Fruit fly (Drosophila melanogaster) whole organism, embryonic: ENCODE results near the gene mRpL30.

ENCODE experiments used
- Abd-B ChIP-seq: fragments of 200-800 bp; sonication (Bioruptor generic); optimal IDR thresholded peaks from 2 replicates; lab custom pipeline; 2018; ENCODE audit warnings: missing biosample characterization, mild to moderate bottlenecking, missing genetic modification characterization, moderate library complexity
- Adf1 ChIP-seq: fragments of 200-800 bp; sonication (Bioruptor generic); IDR thresholded peaks from 2 replicates; pipeline ENCODE4 v1.3.6; 2022; ENCODE audit warnings: missing biosample characterization, missing genetic modification characterization
- Aef1 ChIP-seq: fragments of 200-800 bp; sonication (Bioruptor generic); IDR thresholded peaks from 3 replicates; pipeline ENCODE4 v1.3.6; 2022; ENCODE audit warnings: missing biosample characterization, missing genetic modification characterization
- Atf3 ChIP-seq: fragments of 200-800 bp; sonication (Bioruptor generic); optimal IDR thresholded peaks from 3 replicates; lab custom pipeline; 2016; ENCODE audit warnings: missing biosample characterization, missing genetic modification characterization
- CG12299 ChIP-seq: fragments of 200-800 bp; sonication (Bioruptor generic); optimal IDR thresholded peaks from 2 replicates; lab custom pipeline; 2018; ENCODE audit warnings: missing biosample characterization, mild to moderate bottlenecking, missing genetic modification characterization
- CG12769 ChIP-seq: fragments of 200-800 bp; sonication (Bioruptor generic); optimal IDR thresholded peaks from 2 replicates; lab custom pipeline; 2019; ENCODE audit warnings: missing biosample characterization, mild to moderate bottlenecking, missing genetic modification characterization, moderate library complexity
- CG15601 ChIP-seq: fragments of 200-800 bp; sonication (Bioruptor generic); optimal IDR thresholded peaks from 3 replicates; lab custom pipeline; 2019; ENCODE audit warnings: missing biosample characterization, mild to moderate bottlenecking, missing genetic modification characterization, moderate library complexity
- CG17359 ChIP-seq: fragments of 200-800 bp; sonication (Bioruptor generic); optimal IDR thresholded peaks from 3 replicates; lab custom pipeline; 2018; ENCODE audit warnings: missing biosample characterization, mild to moderate bottlenecking, missing genetic modification characterization, moderate library complexity
- CG2875 ChIP-seq: fragments of 200-800 bp; sonication (Bioruptor generic); optimal IDR thresholded peaks from 2 replicates; lab custom pipeline; 2017; ENCODE audit warnings: missing biosample characterization, mild to moderate bottlenecking, missing genetic modification characterization, missing genetic modification reagents
- CG33213 ChIP-seq: fragments of 200-800 bp; sonication (Bioruptor generic); optimal IDR thresholded peaks from 3 replicates; lab custom pipeline; 2016; ENCODE audit warnings: missing biosample characterization, missing genetic modification characterization
- CG4820 ChIP-seq: fragments of 200-800 bp; sonication (Bioruptor generic); optimal IDR thresholded peaks from 3 replicates; lab custom pipeline; 2016; ENCODE audit warnings: missing biosample characterization, missing genetic modification characterization
- CG5180 ChIP-seq: fragments of 200-800 bp; sonication (Bioruptor generic); optimal IDR thresholded peaks from 3 replicates; lab custom pipeline; 2017; ENCODE audit warnings: missing biosample characterization, missing genetic modification characterization, mild to moderate bottlenecking, moderate library complexity, missing genetic modification reagents
- CG5953 ChIP-seq: fragments of 200-800 bp; sonication (Bioruptor generic); IDR thresholded peaks from 2 replicates; pipeline ENCODE4 v1.3.6; 2022; ENCODE audit warnings: missing biosample characterization, missing genetic modification characterization
- CG6254 ChIP-seq: fragments of 200-800 bp; sonication (Bioruptor generic); optimal IDR thresholded peaks from 3 replicates; lab custom pipeline; 2017; ENCODE audit warnings: mild to moderate bottlenecking, missing biosample characterization, missing genetic modification reagents, missing genetic modification characterization
- CG6654 ChIP-seq: fragments of 200-800 bp; sonication (Bioruptor generic); optimal IDR thresholded peaks from 2 replicates; lab custom pipeline; 2017; ENCODE audit warnings: missing biosample characterization, mild to moderate bottlenecking, missing genetic modification characterization
- CG7839 ChIP-seq: fragments of 200-800 bp; sonication (Bioruptor generic); optimal IDR thresholded peaks from 3 replicates; lab custom pipeline; 2018; ENCODE audit warnings: missing biosample characterization, mild to moderate bottlenecking, missing genetic modification characterization, moderate library complexity
- CG8924 ChIP-seq: fragments of 200-800 bp; optimal IDR thresholded peaks from 3 replicates; lab custom pipeline; 2019; ENCODE audit warnings: missing biosample characterization, mild to moderate bottlenecking, missing genetic modification characterization, moderate library complexity
- CTCF ChIP-seq: fragments of 200-800 bp; sonication (Bioruptor generic); optimal IDR thresholded peaks from 2 replicates; lab custom pipeline; 2017; ENCODE audit warnings: missing biosample characterization, mild to moderate bottlenecking, missing genetic modification characterization, moderate library complexity
- CoRest ChIP-seq: fragments of 200-800 bp; sonication (Bioruptor generic); optimal IDR thresholded peaks from 3 replicates; lab custom pipeline; 2018; ENCODE audit warnings: missing biosample characterization, mild to moderate bottlenecking, missing genetic modification characterization, moderate library complexity
- E2f1 ChIP-seq: fragments of 200-800 bp; sonication (Bioruptor generic); IDR thresholded peaks from 2 replicates; pipeline ENCODE4 v1.3.6; 2022; ENCODE audit warnings: missing biosample characterization, missing genetic modification characterization
- HmgZ ChIP-seq: fragments of 200-800 bp; sonication (Bioruptor generic); optimal IDR thresholded peaks from 2 replicates; lab custom pipeline; 2018; ENCODE audit warnings: missing biosample characterization, mild to moderate bottlenecking, missing genetic modification characterization
- Hmr ChIP-seq: fragments of 200-800 bp; sonication (Bioruptor generic); optimal IDR thresholded peaks from 3 replicates; lab custom pipeline; 2017; ENCODE audit warnings: mild to moderate bottlenecking, missing biosample characterization, missing genetic modification reagents, missing genetic modification characterization
- Hr3 ChIP-seq: fragments of 200-800 bp; sonication (Bioruptor generic); optimal IDR thresholded peaks from 3 replicates; lab custom pipeline; 2016; ENCODE audit warnings: missing biosample characterization, missing genetic modification characterization
- Jarid2 ChIP-seq: fragments of 200-800 bp; sonication (Bioruptor generic); optimal IDR thresholded peaks from 3 replicates; lab custom pipeline; 2017; ENCODE audit warnings: mild to moderate bottlenecking, missing biosample characterization, missing genetic modification reagents, missing genetic modification characterization
- MBD-R2 ChIP-seq: fragments of 200-800 bp; sonication (Bioruptor generic); IDR thresholded peaks from 2 replicates; pipeline ENCODE4 v1.3.6; 2022; ENCODE audit warnings: missing biosample characterization, missing genetic modification characterization
- MESR4 ChIP-seq: fragments of 200-800 bp; sonication (Bioruptor generic); optimal IDR thresholded peaks from 2 replicates; lab custom pipeline; 2018; ENCODE audit warnings: missing biosample characterization, mild to moderate bottlenecking, missing genetic modification characterization, moderate library complexity
- NFAT ChIP-seq: fragments of 200-800 bp; sonication (Bioruptor generic); IDR thresholded peaks from 2 replicates; pipeline ENCODE4 v1.3.6; 2022; ENCODE audit warnings: missing biosample characterization, missing genetic modification characterization
- Nf-YB ChIP-seq: fragments of 200-800 bp; sonication (Bioruptor generic); optimal IDR thresholded peaks from 3 replicates; lab custom pipeline; 2019; ENCODE audit warnings: missing biosample characterization, mild to moderate bottlenecking, missing genetic modification characterization, moderate library complexity
- Nf-YC ChIP-seq: fragments of 200-800 bp; optimal IDR thresholded peaks from 3 replicates; lab custom pipeline; 2019; ENCODE audit warnings: missing biosample characterization, mild to moderate bottlenecking, missing genetic modification characterization, moderate library complexity
- Pdp1 ChIP-seq, 2 experiments: fragments of 200-800 bp; sonication (Bioruptor generic); optimal IDR thresholded peaks; 3 replicates each; lab custom pipeline; 2016; ENCODE audit warnings: missing biosample characterization in 2 of 2, missing genetic modification characterization in 2 of 2, mild to moderate bottlenecking in 1 of 2, moderate library complexity in 1 of 2
- Side ChIP-seq: fragments of 200-800 bp; sonication (Bioruptor generic); optimal IDR thresholded peaks from 2 replicates; lab custom pipeline; 2016; ENCODE audit warnings: missing biosample characterization, missing genetic modification characterization
- Sox100B ChIP-seq: fragments of 200-800 bp; sonication (Bioruptor generic); optimal IDR thresholded peaks from 3 replicates; lab custom pipeline; 2018; ENCODE audit warnings: missing biosample characterization, mild to moderate bottlenecking, missing genetic modification characterization
- Tbp ChIP-seq: fragments of >200 bp; optimal IDR thresholded peaks from 2 replicates; lab custom pipeline; 2018; ENCODE audit warnings: missing biosample characterization, missing genetic modification characterization
- YL-1 ChIP-seq: fragments of 200-800 bp; sonication (Bioruptor generic); optimal IDR thresholded peaks from 3 replicates; lab custom pipeline; 2017; ENCODE audit warnings: missing biosample characterization, mild to moderate bottlenecking, missing genetic modification characterization
- aop ChIP-seq: fragments of 200-800 bp; sonication (Bioruptor generic); IDR thresholded peaks from 2 replicates; pipeline ENCODE4 v1.3.6; 2022; ENCODE audit warnings: missing biosample characterization, missing genetic modification characterization
- bsh ChIP-seq, 2 experiments: fragments of 200-800 bp; sonication (Bioruptor generic); optimal IDR thresholded peaks; 2 replicates each; lab custom pipeline; 2017 to 2018; ENCODE audit warnings: mild to moderate bottlenecking in 2 of 2, missing biosample characterization in 2 of 2, missing genetic modification characterization in 2 of 2, moderate library complexity in 1 of 2
- chn ChIP-seq: fragments of 200-800 bp; sonication (Bioruptor generic); optimal IDR thresholded peaks from 2 replicates; lab custom pipeline; 2016; ENCODE audit warnings: missing biosample characterization, missing genetic modification characterization
- ftz-f1 ChIP-seq: fragments of 200-800 bp; sonication (Bioruptor generic); optimal IDR thresholded peaks from 2 replicates; lab custom pipeline; 2016; ENCODE audit warnings: missing biosample characterization, missing genetic modification characterization
- gro ChIP-seq: fragments of 200-800 bp; sonication (Bioruptor generic); optimal IDR thresholded peaks from 2 replicates; lab custom pipeline; 2016; ENCODE audit warnings: missing biosample characterization, missing genetic modification characterization
- gsb ChIP-seq: fragments of 200-800 bp; sonication (Bioruptor generic); IDR thresholded peaks from 2 replicates; pipeline ENCODE4 v1.3.6; 2022; ENCODE audit warnings: missing biosample characterization, missing genetic modification characterization
- hth ChIP-seq: fragments of >200 bp; optimal IDR thresholded peaks from 2 replicates; lab custom pipeline; 2017; ENCODE audit warnings: inconsistent platforms
- jing ChIP-seq: fragments of 200-800 bp; sonication (Bioruptor generic); optimal IDR thresholded peaks from 2 replicates; lab custom pipeline; 2018; ENCODE audit warnings: missing biosample characterization, mild to moderate bottlenecking, missing genetic modification characterization
- lab ChIP-seq: fragments of 200-800 bp; sonication (Bioruptor generic); optimal IDR thresholded peaks from 3 replicates; lab custom pipeline; 2017; ENCODE audit warnings: missing biosample characterization, missing genetic modification characterization, mild to moderate bottlenecking, moderate library complexity, missing genetic modification reagents
- maf-S ChIP-seq: fragments of 200-800 bp; sonication (Bioruptor generic); optimal IDR thresholded peaks from 2 replicates; lab custom pipeline; 2016; ENCODE audit warnings: missing biosample characterization, missing genetic modification characterization
- mam ChIP-seq: fragments of 200-800 bp; sonication (Bioruptor generic); optimal IDR thresholded peaks from 3 replicates; lab custom pipeline; 2016; ENCODE audit warnings: missing biosample characterization, missing genetic modification characterization
- nau ChIP-seq: fragments of 200-800 bp; sonication (Bioruptor generic); optimal IDR thresholded peaks from 3 replicates; lab custom pipeline; 2017; ENCODE audit warnings: missing biosample characterization, mild to moderate bottlenecking, missing genetic modification characterization, missing genetic modification reagents
- nerfin-1 ChIP-seq: fragments of 200-800 bp; sonication (Bioruptor generic); optimal IDR thresholded peaks from 3 replicates; lab custom pipeline; 2019; ENCODE audit warnings: missing biosample characterization, mild to moderate bottlenecking, missing genetic modification characterization, moderate library complexity
- ro ChIP-seq: fragments of 200-800 bp; sonication (Bioruptor generic); IDR thresholded peaks from 2 replicates; pipeline ENCODE4 v1.3.6; 2022; ENCODE audit warnings: missing biosample characterization, missing genetic modification characterization
- sd ChIP-seq: fragments of 200-800 bp; sonication (Bioruptor generic); optimal IDR thresholded peaks from 3 replicates; lab custom pipeline; 2018; ENCODE audit warnings: missing biosample characterization, mild to moderate bottlenecking, missing genetic modification characterization, moderate library complexity
- unc-4 ChIP-seq: fragments of 200-800 bp; sonication (Bioruptor generic); IDR thresholded peaks from 2 replicates; pipeline ENCODE4 v1.3.6; 2022; ENCODE audit warnings: missing biosample characterization, missing genetic modification characterization; ENCODE audit not compliant: partially characterized antibody
- wdn ChIP-seq: fragments of 200-800 bp; sonication (Bioruptor generic); IDR thresholded peaks from 2 replicates; pipeline ENCODE4 v1.3.6; 2022; ENCODE audit warnings: missing biosample characterization, missing genetic modification characterization
- zf30C ChIP-seq: fragments of 200-800 bp; sonication (Bioruptor generic); optimal IDR thresholded peaks from 3 replicates; lab custom pipeline; 2018; ENCODE audit warnings: missing biosample characterization, mild to moderate bottlenecking, missing genetic modification characterization

The mRpL30 gene

dm6 chrX:4686150-4686549 is 38.5 kb downstream of the mRpL30 start (continued):
- TF ChIP-seq bsh (GFP tag; optimal IDR thresholded peaks at IDR 0.05; lab: Kevin White, UChicago), result peak in 1 of 2 experiments; percentile 83
- no peak for TF ChIP-seq CG15601 (tag; lab: Kevin White, UChicago)
- TF ChIP-seq E2f1 (GFP tag; lab: Robert Waterston, UW), result no peak
- TF ChIP-seq wdn, result no peak
- no peak for TF ChIP-seq unc-4
- TF ChIP-seq CG5953, result no peak
- no peak for TF ChIP-seq mam (GFP tag; lab: Kevin White, UChicago)
- TF ChIP-seq Pdp1 (GFP tag; optimal IDR thresholded peaks at IDR 0.05; lab: Kevin White, UChicago), result peak in 1 of 2 experiments; percentile 46
- no peak for TF ChIP-seq aop
- TF ChIP-seq lab (GFP tag; lab: Kevin White, UChicago), result peak; percentile 46
- TF ChIP-seq CG12769 (tag; lab: Kevin White, UChicago), result no peak
- TF ChIP-seq CG7839, result no peak
- no peak for TF ChIP-seq CG4820
- TF ChIP-seq Nf-YB (GFP tag; lab: Kevin White, UChicago), result peak; percentile 68
- TF ChIP-seq CTCF, result no peak
- no peak for TF ChIP-seq Hmr (GFP tag; lab: Kevin White, UChicago)
- no peak for TF ChIP-seq chn
- TF ChIP-seq HmgZ, result peak; percentile 36
- no peak for TF ChIP-seq CG6254 (GFP tag; lab: Kevin White, UChicago)
- TF ChIP-seq gro (GFP tag; lab: Kevin White, UChicago), result no peak
- TF ChIP-seq ro, result no peak
- TF ChIP-seq Side, result no peak
- TF ChIP-seq MBD-R2 (GFP tag; lab: Robert Waterston, UW), result peak; percentile 20; the same call in 1 of the 2 replicates
- TF ChIP-seq CG6654 (GFP tag; lab: Kevin White, UChicago), result no peak
- no peak for TF ChIP-seq Atf3
- peak; percentile 2 for TF ChIP-seq CG5180 (GFP tag; lab: Kevin White, UChicago)
- TF ChIP-seq MESR4 (GFP tag; lab: Kevin White, UChicago), result peak; percentile 10
- TF ChIP-seq Abd-B, result peak; percentile 75
- TF ChIP-seq CG8924 (tag; lab: Kevin White, UChicago), result peak; percentile 38
- TF ChIP-seq ftz-f1, result peak; percentile 55
- TF ChIP-seq CG2875 (GFP tag; lab: Kevin White, UChicago), result no peak
- no peak for TF ChIP-seq CG17359
- no peak for TF ChIP-seq hth (lab: Kevin White, UChicago)
- TF ChIP-seq CG33213, result no peak
- TF ChIP-seq zf30C, result no peak
- peak; percentile 84 for TF ChIP-seq YL-1 (GFP tag; lab: Kevin White, UChicago)
- TF ChIP-seq Tbp, result no peak
- peak; percentile 2 for TF ChIP-seq nerfin-1 (tag; lab: Kevin White, UChicago)
- no peak for TF ChIP-seq Hr3
- TF ChIP-seq CG12299 (tag; lab: Kevin White, UChicago), result no peak
- TF ChIP-seq jing (GFP tag; lab: Kevin White, UChicago), result no peak
- TF ChIP-seq gsb (GFP tag; lab: Robert Waterston, UW), result no peak
- peak; percentile 77 for TF ChIP-seq Nf-YC (tag; lab: Kevin White, UChicago)
- peak; percentile 28 for TF ChIP-seq CoRest (tag; lab: Kevin White, UChicago)
- TF ChIP-seq Jarid2 (GFP tag; lab: Kevin White, UChicago), result no peak
- TF ChIP-seq Aef1, result 0 out of 3 replicates have a peak, but pooled peaks have one; percentile 19
- TF ChIP-seq Sox100B (GFP tag; lab: Kevin White, UChicago), result no peak
- peak; percentile 16 for TF ChIP-seq sd
- no peak for TF ChIP-seq maf-S (GFP tag; lab: Kevin White, UChicago)
- TF ChIP-seq NFAT, result no peak
- TF ChIP-seq nau (GFP tag; lab: Kevin White, UChicago), result no peak
- TF ChIP-seq Adf1, result no peak
